Worm (Caenorhabditis elegans): ENCODE results near the gene F28A10.4.

Gene F28A10.4

DNA sequence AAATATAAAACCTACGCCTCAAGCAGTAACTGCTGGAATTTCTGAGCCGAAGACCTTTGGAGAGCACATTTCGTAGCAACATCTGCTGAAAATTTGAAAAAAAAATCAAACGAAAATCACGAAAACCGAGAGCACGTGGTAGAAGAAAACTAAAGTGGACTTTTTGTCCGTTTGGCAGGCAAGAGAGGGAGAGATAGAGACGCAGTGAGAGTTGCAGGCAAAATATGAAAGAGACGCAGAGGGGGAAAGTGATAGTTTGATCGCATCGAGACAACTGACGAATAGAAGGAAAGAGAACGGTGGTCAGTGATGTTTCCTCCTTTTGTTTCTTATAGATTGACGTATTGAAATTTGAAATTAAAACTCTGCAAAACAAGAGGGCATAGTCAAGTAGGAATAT is 4.4 kb downstream of the F28A10.4 start, which contains the start of the genes acdh-9 and F28A10.13:
Gene acdh-9 (minus strand): TSS at position 85 of the 400 bp plus-strand sequence.
Gene F28A10.13 (plus strand): TSS at position 294 of the 400 bp plus-strand sequence.
- TF ChIP-seq hlh-17 (GFP tag; optimal IDR thresholded peaks at IDR 0.05; ENCODE audit: borderline replicate concordance) (no peak), blmp-1 (tag; optimal IDR thresholded peaks at IDR 0.05) (peak; percentile 59), hpl-2 (GFP tag; optimal IDR thresholded peaks at IDR 0.05) (no peak), lin-15B (tag; optimal IDR thresholded peaks at IDR 0.05) (no peak), ces-1 (GFP tag; optimal IDR thresholded peaks at IDR 0.05) (no peak), C16A3.4 (tag; optimal IDR thresholded peaks at IDR 0.05) (peak; percentile 4), alr-1 (tag; optimal IDR thresholded peaks at IDR 0.05; ENCODE audit: borderline replicate concordance) (no peak), jun-1 (tag; optimal IDR thresholded peaks at IDR 0.05) (no peak), elt-3 (tag; optimal IDR thresholded peaks at IDR 0.05) (peak in 1 of 6 experiments; percentile 5), C34B4.2 (tag; optimal IDR thresholded peaks at IDR 0.05) (no peak), nhr-90 (tag; optimal IDR thresholded peaks at IDR 0.05; ENCODE audit: poor library complexity) (peak; percentile 37), lin-35 (GFP tag; optimal IDR thresholded peaks at IDR 0.05) (peak; percentile 13 to 75), mef-2 (tag; optimal IDR thresholded peaks at IDR 0.05) (no peak), C04F5.9 (tag; optimal IDR thresholded peaks at IDR 0.05) (no peak), fos-1 (tag; optimal IDR thresholded peaks at IDR 0.05) (no peak), ztf-4 (tag; optimal IDR thresholded peaks at IDR 0.05) (peak; percentile 13), tlp-1 (tag; optimal IDR thresholded peaks at IDR 0.05) (no peak), lin-14 (GFP tag; optimal IDR thresholded peaks at IDR 0.05) (peak; percentile 84), fkh-4 (tag; optimal IDR thresholded peaks at IDR 0.05; ENCODE audit: borderline replicate concordance) (no peak), nhr-47 (tag; optimal IDR thresholded peaks at IDR 0.05) (peak; percentile 16), nhr-12 (tag; optimal IDR thresholded peaks at IDR 0.05) (no peak), fkh-8 (tag; optimal IDR thresholded peaks at IDR 0.05) (no peak), dpl-1 (GFP tag; optimal IDR thresholded peaks at IDR 0.05) (peak; percentile 21 to 35 (median 29)), efl-3 (GFP tag; optimal IDR thresholded peaks at IDR 0.05) (no peak), lir-3 (tag; optimal IDR thresholded peaks at IDR 0.05; ENCODE audit: poor library complexity) (peak; percentile 6), ama-1 (optimal IDR thresholded peaks at IDR 0.05) (no peak), nhr-76 (tag; optimal IDR thresholded peaks at IDR 0.05) (no peak), swsn-7 (tag; optimal IDR thresholded peaks at IDR 0.05) (peak; percentile 35), ceh-8 (GFP tag; optimal IDR thresholded peaks at IDR 0.05) (no peak), skn-1 (tag; optimal IDR thresholded peaks at IDR 0.05) (no peak), lin-13 (GFP tag; optimal IDR thresholded peaks at IDR 0.05) (peak; percentile 9), unc-30 (tag; optimal IDR thresholded peaks at IDR 0.05) (no peak), snu-23 (GFP tag; optimal IDR thresholded peaks at IDR 0.05) (peak; percentile 82), nhr-71 (tag; optimal IDR thresholded peaks at IDR 0.05) (peak; percentile 87), elt-2 (tag; optimal IDR thresholded peaks at IDR 0.05) (peak; percentile 25), egl-13 (tag; optimal IDR thresholded peaks at IDR 0.05) (no peak), snpc-4 (tag; optimal IDR thresholded peaks at IDR 0.05) (peak; percentile 1), efl-1 (optimal IDR thresholded peaks at IDR 0.05) (peak; percentile 52 to 59), efl-1 (GFP tag; optimal IDR thresholded peaks at IDR 0.05 in 1 of 2) (peak in 1 of 2 experiments; percentile 40), pag-3 (tag; optimal IDR thresholded peaks at IDR 0.05; ENCODE audit: borderline replicate concordance, insufficient read depth) (peak; percentile 40), ceh-88 (GFP tag; IDR thresholded peaks at IDR 0.05) (no peak), nhr-19 (GFP tag; conservative IDR thresholded peaks at IDR 0.05) (peak; percentile 51), unc-86 (tag; optimal IDR thresholded peaks at IDR 0.05) (no peak), sptf-1 (tag; optimal IDR thresholded peaks at IDR 0.05) (no peak), ztf-11 (tag; optimal IDR thresholded peaks at IDR 0.05) (no peak), grh-1 (GFP tag; IDR thresholded peaks at IDR 0.05) (no peak), unc-98 (GFP tag; IDR thresholded peaks at IDR 0.05) (no peak), nhr-85 (tag) (peak; percentile 72), rnt-1 (tag; optimal IDR thresholded peaks at IDR 0.05) (peak; percentile 75), unc-130 (tag; optimal IDR thresholded peaks at IDR 0.05) (no peak), Y116A8C.19 (tag; optimal IDR thresholded peaks at IDR 0.05; ENCODE audit: borderline replicate concordance) (no peak), mdl-1 (tag; optimal IDR thresholded peaks at IDR 0.05) (peak in 1 of 2 experiments; percentile 91), pqm-1 (tag; optimal IDR thresholded peaks at IDR 0.05) (no peak)

All from whole organism, L1 larva.